Worm (Caenorhabditis elegans): ENCODE results near the gene F53B7.4.

The F53B7.4 gene

ce11 chrV:11004094-11004493 is 1.8 kb upstream of the F53B7.4 start:
- TF ChIP-seq ceh-2 (tag; optimal IDR thresholded peaks at IDR 0.05): no peak
- no peak for TF ChIP-seq ceh-14 (tag; optimal IDR thresholded peaks at IDR 0.05)
- TF ChIP-seq elt-2 (tag; optimal IDR thresholded peaks at IDR 0.05): no peak
- TF ChIP-seq zip-5 (tag; optimal IDR thresholded peaks at IDR 0.05): no peak
- TF ChIP-seq unc-42 (tag; optimal IDR thresholded peaks at IDR 0.05): no peak
- no peak for TF ChIP-seq lin-11 (tag; optimal IDR thresholded peaks at IDR 0.05)
- no peak for TF ChIP-seq unc-55 (GFP tag; optimal IDR thresholded peaks at IDR 0.05)
- no peak for TF ChIP-seq syd-9 (tag; optimal IDR thresholded peaks at IDR 0.05)
- TF ChIP-seq ceh-34 (tag; optimal IDR thresholded peaks at IDR 0.05): no peak
- TF ChIP-seq ceh-48 (tag; optimal IDR thresholded peaks at IDR 0.05): no peak
- TF ChIP-seq ahr-1 (tag; optimal IDR thresholded peaks at IDR 0.05): no peak
- no peak for TF ChIP-seq K09A11.1 (tag; optimal IDR thresholded peaks at IDR 0.05; ENCODE audit: insufficient read depth)
- TF ChIP-seq nhr-232 (tag; optimal IDR thresholded peaks at IDR 0.05): no peak
- TF ChIP-seq tbx-2 (tag; optimal IDR thresholded peaks at IDR 0.05): no peak
- TF ChIP-seq ref-2 (tag; optimal IDR thresholded peaks at IDR 0.05): no peak
- no peak for TF ChIP-seq pha-2 (tag; optimal IDR thresholded peaks at IDR 0.05)
- no peak for TF ChIP-seq tbx-7 (tag; optimal IDR thresholded peaks at IDR 0.05)

ce11 chrV:11000650-11001049 is 1.7 kb downstream of the F53B7.4 start, which contains the start of gene isy-1:
TSS of gene isy-1 (minus strand) at chrV:11000699.
- TF ChIP-seq dve-1 (tag; optimal IDR thresholded peaks at IDR 0.05): no peak
- TF ChIP-seq ceh-9 (tag; optimal IDR thresholded peaks at IDR 0.05): no peak
- TF ChIP-seq ceh-31 (tag; optimal IDR thresholded peaks at IDR 0.05): peak; percentile 47
- TF ChIP-seq K02D7.2 (tag; optimal IDR thresholded peaks at IDR 0.05): no peak
- no peak for TF ChIP-seq hlh-15 (tag; optimal IDR thresholded peaks at IDR 0.05)
- TF ChIP-seq eyg-1 (tag; optimal IDR thresholded peaks at IDR 0.05): no peak
- TF ChIP-seq unc-42 (tag; optimal IDR thresholded peaks at IDR 0.05): peak; percentile 92
- no peak for TF ChIP-seq elt-4 (tag; optimal IDR thresholded peaks at IDR 0.05)
- TF ChIP-seq nfya-1 (tag; optimal IDR thresholded peaks at IDR 0.05): peak; percentile 37
- no peak for TF ChIP-seq ceh-19 (GFP tag; optimal IDR thresholded peaks at IDR 0.05)
- TF ChIP-seq ahr-1 (tag; optimal IDR thresholded peaks at IDR 0.05): no peak
- TF ChIP-seq ceh-22 (tag; optimal IDR thresholded peaks at IDR 0.05): no peak

- TF ChIP-seq pax-1 (tag; optimal IDR thresholded peaks at IDR 0.05) (no peak), pha-2 (tag; optimal IDR thresholded peaks at IDR 0.05) (no peak), unc-42 (tag; optimal IDR thresholded peaks at IDR 0.05) (no peak), nhr-232 (tag; optimal IDR thresholded peaks at IDR 0.05) (no peak), ceh-18 (tag; optimal IDR thresholded peaks at IDR 0.05) (no peak), ceh-14 (tag; optimal IDR thresholded peaks at IDR 0.05) (no peak), ceh-48 (tag; optimal IDR thresholded peaks at IDR 0.05) (no peak), pqm-1 (tag; optimal IDR thresholded peaks at IDR 0.05) (no peak), eyg-1 (tag; optimal IDR thresholded peaks at IDR 0.05) (no peak), sox-4 (tag; optimal IDR thresholded peaks at IDR 0.05) (no peak), F13H6.1 (tag; optimal IDR thresholded peaks at IDR 0.05) (no peak), pat-9 (tag; optimal IDR thresholded peaks at IDR 0.05) (no peak), fkh-10 (GFP tag; optimal IDR thresholded peaks at IDR 0.05) (no peak), C38D4.7 (GFP tag; optimal IDR thresholded peaks at IDR 0.05) (no peak), syd-9 (tag; optimal IDR thresholded peaks at IDR 0.05) (no peak), che-1 (tag; optimal IDR thresholded peaks at IDR 0.05) (no peak)
Observed at ce11 chrV:10998797-10999196, 3.5 kb downstream of the F53B7.4 start, which contains the start of gene F53B7.7. TSS of gene F53B7.7 (plus strand) at chrV:10999097.

- TF ChIP-seq npax-4 (tag; optimal IDR thresholded peaks at IDR 0.05) (no peak), ama-1 (optimal IDR thresholded peaks at IDR 0.05) (no peak)
Observed at ce11 chrV:10991789-10992188, 10.5 kb downstream of the F53B7.4 start, which contains the start of gene frpr-9. TSS of gene frpr-9 (plus strand) at chrV:10992089.
